Worm (Caenorhabditis elegans): ENCODE results near the gene rpap-2.

ce11 chrIII:8949147-8949546 is 18.6 kb upstream of the rpap-2 start:
- TF ChIP-seq ceh-13 (GFP tag; optimal IDR thresholded peaks at IDR 0.05) (no peak), pes-1 (GFP tag; IDR thresholded peaks at IDR 0.05) (no peak), ama-1 (optimal IDR thresholded peaks at IDR 0.05) (no peak), aly-1 (tag; optimal IDR thresholded peaks at IDR 0.05) (no peak), tra-4 (tag; optimal IDR thresholded peaks at IDR 0.05) (no peak), sea-1 (GFP tag; conservative IDR thresholded peaks at IDR 0.05) (no peak), ceh-36 (tag; optimal IDR thresholded peaks at IDR 0.05) (no peak), tbx-37 (GFP tag; conservative IDR thresholded peaks at IDR 0.05) (no peak), hmbx-1 (tag; optimal IDR thresholded peaks at IDR 0.05) (no peak), hnd-1 (tag; optimal IDR thresholded peaks at IDR 0.05) (no peak), F13C5.2 (tag; optimal IDR thresholded peaks at IDR 0.05) (no peak), tbx-11 (GFP tag; IDR thresholded peaks at IDR 0.05) (no peak)
